Worm (Caenorhabditis elegans) whole organism, young adult: ENCODE results near the gene F49E12.7.

Experiments used
- C17E4.6 ChIP-seq: fragments of 200-800 bp; sonication (Bioruptor generic); IDR thresholded peaks from 2 replicates; pipeline ENCODE4 v1.3.6; 2022; ENCODE audit warnings: missing genetic modification reagents, missing genetic modification characterization, missing compliant biosample characterization
- F33H1.4 ChIP-seq: fragments of 200-800 bp; sonication (Bioruptor generic); IDR thresholded peaks from 2 replicates; pipeline ENCODE4 v1.3.6; 2022; ENCODE audit warnings: missing genetic modification reagents, missing genetic modification characterization, missing compliant biosample characterization
- F49E8.2 ChIP-seq: sonication (generic microtip); optimal IDR thresholded peaks from 3 replicates; lab custom pipeline; 2017; ENCODE audit warnings: missing genetic modification characterization, mild to moderate bottlenecking, missing compliant biosample characterization, antibody characterized with exemption, moderate library complexity; ENCODE audit not compliant: insufficient read depth
- T26A5.8 ChIP-seq: sonication (generic microtip); optimal IDR thresholded peaks from 2 replicates; lab custom pipeline; 2016; ENCODE audit warnings: missing genetic modification characterization, missing compliant biosample characterization
- Y53G8AR.9 ChIP-seq: fragments of 200-800 bp; sonication (Bioruptor generic); conservative IDR thresholded peaks from 2 replicates; pipeline ENCODE4 v1.3.6; 2022; ENCODE audit warnings: missing genetic modification reagents, missing genetic modification characterization, missing compliant biosample characterization
- Y79H2A.3 ChIP-seq: fragments of 200-800 bp; sonication (Bioruptor generic); conservative IDR thresholded peaks from 2 replicates; pipeline ENCODE4 v1.3.6; 2022; ENCODE audit warnings: missing genetic modification reagents, missing genetic modification characterization, missing compliant biosample characterization
- Y95B8A.8 ChIP-seq: fragments of 200-800 bp; sonication (Bioruptor generic); IDR thresholded peaks from 2 replicates; pipeline ENCODE4 v1.3.6; 2022; ENCODE audit warnings: missing genetic modification reagents, missing genetic modification characterization, missing compliant biosample characterization
- aptf-2 ChIP-seq: fragments of 200-800 bp; sonication (Bioruptor generic); conservative IDR thresholded peaks from 2 replicates; pipeline ENCODE4 v1.3.6; 2022; ENCODE audit warnings: missing genetic modification reagents, missing genetic modification characterization, missing compliant biosample characterization
- aptf-3 ChIP-seq: fragments of 200-800 bp; sonication (Bioruptor generic); IDR thresholded peaks from 2 replicates; pipeline ENCODE4 v1.3.6; 2022; ENCODE audit warnings: missing genetic modification characterization, missing compliant biosample characterization
- atf-7 ChIP-seq: sonication (generic microtip); optimal IDR thresholded peaks from 2 replicates; lab custom pipeline; 2017; ENCODE audit warnings: mild to moderate bottlenecking, missing genetic modification characterization, missing compliant biosample characterization
- attf-3 ChIP-seq: fragments of 200-800 bp; sonication (Bioruptor generic); conservative IDR thresholded peaks from 2 replicates; pipeline ENCODE4 v1.3.6; 2022; ENCODE audit warnings: missing genetic modification reagents, missing genetic modification characterization, missing compliant biosample characterization
- attf-5 ChIP-seq: fragments of 200-800 bp; sonication (Bioruptor generic); optimal IDR thresholded peaks from 2 replicates; lab custom pipeline; 2018; ENCODE audit warnings: mild to moderate bottlenecking, missing genetic modification characterization, missing compliant biosample characterization
- ceh-79 ChIP-seq: sonication (generic microtip); optimal IDR thresholded peaks from 2 replicates; lab custom pipeline; 2017; ENCODE audit warnings: mild to moderate bottlenecking, missing genetic modification characterization, missing compliant biosample characterization
- ets-4 ChIP-seq: fragments of 200-800 bp; sonication (Bioruptor generic); optimal IDR thresholded peaks from 2 replicates; lab custom pipeline; 2018; ENCODE audit warnings: mild to moderate bottlenecking, missing genetic modification characterization, missing compliant biosample characterization
- gei-17 ChIP-seq: fragments of 200-800 bp; sonication (Bioruptor generic); optimal IDR thresholded peaks from 2 replicates; lab custom pipeline; 2018; ENCODE audit warnings: mild to moderate bottlenecking, missing genetic modification characterization, missing compliant biosample characterization
- hlh-12 ChIP-seq: sonication (generic microtip); optimal IDR thresholded peaks from 2 replicates; lab custom pipeline; 2016; ENCODE audit warnings: missing genetic modification characterization, missing compliant biosample characterization
- lin-26 ChIP-seq: fragments of 200-800 bp; sonication (Bioruptor generic); IDR thresholded peaks from 2 replicates; pipeline ENCODE4 v1.3.6; 2022; ENCODE audit warnings: missing genetic modification reagents, missing genetic modification characterization, missing compliant biosample characterization
- lin-54 ChIP-seq: fragments of 200-800 bp; sonication (Bioruptor generic); optimal IDR thresholded peaks from 2 replicates; lab custom pipeline; 2018; ENCODE audit warnings: mild to moderate bottlenecking, missing genetic modification characterization, missing compliant biosample characterization
- lir-1 ChIP-seq: fragments of 200-800 bp; sonication (Bioruptor generic); conservative IDR thresholded peaks from 2 replicates; pipeline ENCODE4 v1.3.6; 2022; ENCODE audit warnings: missing genetic modification reagents, missing genetic modification characterization, missing compliant biosample characterization
- lsl-1 ChIP-seq: fragments of 200-800 bp; sonication (Bioruptor generic); optimal IDR thresholded peaks from 2 replicates; lab custom pipeline; 2018; ENCODE audit warnings: mild to moderate bottlenecking, missing genetic modification characterization, moderate library complexity, missing compliant biosample characterization
- madf-8 ChIP-seq: fragments of 200-800 bp; sonication (Bioruptor generic); conservative IDR thresholded peaks from 2 replicates; pipeline ENCODE4 v1.3.6; 2022; ENCODE audit warnings: missing genetic modification reagents, missing genetic modification characterization, missing compliant biosample characterization
- mes-4 ChIP-seq: sonication (generic microtip); optimal IDR thresholded peaks from 2 replicates; lab custom pipeline; 2016; ENCODE audit warnings: missing genotype, missing genetic modification characterization, missing compliant biosample characterization
- nfyb-1 ChIP-seq: fragments of 200-800 bp; sonication (Bioruptor generic); IDR thresholded peaks from 2 replicates; pipeline ENCODE4 v1.3.6; 2022; ENCODE audit warnings: missing genetic modification reagents, missing genetic modification characterization, missing compliant biosample characterization
- nhr-80 ChIP-seq: sonication (generic microtip); optimal IDR thresholded peaks from 2 replicates; lab custom pipeline; 2016; ENCODE audit warnings: missing genetic modification characterization, missing compliant biosample characterization
- pha-4 ChIP-seq: fragments of 150-350 bp; sonication (generic microtip); optimal IDR thresholded peaks from 2 replicates; lab custom pipeline; 2014; ENCODE audit warnings: missing biosample characterization, missing genetic modification reagents, missing genetic modification characterization
- repo-1 ChIP-seq: sonication (generic microtip); optimal IDR thresholded peaks from 2 replicates; lab custom pipeline; 2017; ENCODE audit warnings: mild to moderate bottlenecking, missing genetic modification characterization, missing compliant biosample characterization
- sdz-38 ChIP-seq: sonication (generic microtip); optimal IDR thresholded peaks from 2 replicates; lab custom pipeline; 2016; ENCODE audit warnings: missing genotype, missing genetic modification characterization, missing compliant biosample characterization
- tbx-9 ChIP-seq: sonication (generic microtip); optimal IDR thresholded peaks from 2 replicates; lab custom pipeline; 2016; ENCODE audit warnings: borderline replicate concordance, missing genetic modification characterization, inconsistent platforms, missing compliant biosample characterization
- unc-62 ChIP-seq: fragments of 150-350 bp; optimal IDR thresholded peaks from 2 replicates; lab custom pipeline; 2014; ENCODE audit warnings: missing biosample characterization, missing genetic modification reagents, missing genetic modification characterization
- zim-3 ChIP-seq: sonication (generic microtip); optimal IDR thresholded peaks from 2 replicates; lab custom pipeline; 2017; ENCODE audit warnings: mild to moderate bottlenecking, missing genetic modification characterization, moderate library complexity, missing compliant biosample characterization
- ztf-18 ChIP-seq: sonication (generic microtip); optimal IDR thresholded peaks from 2 replicates; lab custom pipeline; 2016; ENCODE audit warnings: missing genotype, mild to moderate bottlenecking, missing genetic modification characterization, missing compliant biosample characterization
- ztf-22 ChIP-seq: fragments of 200-800 bp; sonication (Bioruptor generic); optimal IDR thresholded peaks from 2 replicates; lab custom pipeline; 2018; ENCODE audit warnings: mild to moderate bottlenecking, missing genetic modification characterization, moderate library complexity, missing compliant biosample characterization

F49E12.7 gene

ce11 chrII:8382880-8383279 lies 13.1 kb downstream of the F49E12.7 start:
- TF ChIP-seq tbx-9 (tag; lab: Kevin White, UChicago) = no peak
- peak; percentile 78 for TF ChIP-seq atf-7 (tag; lab: Kevin White, UChicago)
- no peak for TF ChIP-seq gei-17 (GFP tag; lab: Kevin White, UChicago)
- TF ChIP-seq nhr-80 (tag; lab: Kevin White, UChicago) = peak; percentile 89
- TF ChIP-seq unc-62 = peak; percentile 57
- TF ChIP-seq ztf-22 (GFP tag; lab: Kevin White, UChicago) = peak; percentile 34
- peak; percentile 83 for TF ChIP-seq pha-4 (tag; lab: Kevin White, UChicago)
- TF ChIP-seq, all 124 proteins: peak for 5

DNA sequence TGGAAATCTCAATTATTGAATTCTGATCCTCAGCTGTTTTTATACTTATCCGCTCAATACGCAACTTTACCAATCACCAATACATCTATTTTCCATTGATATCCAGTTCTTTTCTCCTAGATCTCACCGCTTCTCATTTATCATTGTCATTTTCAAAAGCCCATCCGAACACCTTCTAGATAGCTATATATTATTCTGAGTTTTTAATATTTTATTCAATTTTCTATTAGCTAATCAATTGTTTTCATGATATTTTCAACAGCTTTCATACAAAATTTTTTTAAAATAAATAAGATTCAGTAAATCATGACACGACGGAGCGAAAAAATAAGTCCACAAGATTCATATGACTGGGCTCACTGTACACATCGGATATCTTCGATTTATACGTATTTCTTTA lies 14.7 kb downstream of the F49E12.7 start, which contains the start of gene F49E12.12:
Gene F49E12.12 (plus strand): TSS at position 301 of the 400 bp plus-strand sequence.
- TF ChIP-seq ceh-79 = no peak
- no peak for TF ChIP-seq Y95B8A.8
- TF ChIP-seq lsl-1 (GFP tag; lab: Kevin White, UChicago) = no peak
- TF ChIP-seq nfyb-1 (GFP tag; lab: Robert Waterston, UW) = no peak
- TF ChIP-seq lin-26 (GFP tag; lab: Robert Waterston, UW) = no peak
- no peak for TF ChIP-seq T26A5.8 (tag; lab: Kevin White, UChicago)
- no peak for TF ChIP-seq repo-1 (tag; lab: Kevin White, UChicago)
- TF ChIP-seq attf-3 (GFP tag; lab: Robert Waterston, UW) = no peak
- no peak for TF ChIP-seq F33H1.4 (GFP tag; lab: Robert Waterston, UW)
- TF ChIP-seq Y79H2A.3 (GFP tag; lab: Robert Waterston, UW) = no peak
- no peak for TF ChIP-seq hlh-12
- TF ChIP-seq aptf-2 (GFP tag; lab: Robert Waterston, UW) = no peak

- TF ChIP-seq F49E8.2 (tag; lab: Kevin White, UChicago) (no peak), sdz-38 (no peak), gei-17 (GFP tag; lab: Kevin White, UChicago) (no peak)
Observed at ce11 chrII:8380188-8380587, 15.8 kb downstream of the F49E12.7 start.

DNA sequence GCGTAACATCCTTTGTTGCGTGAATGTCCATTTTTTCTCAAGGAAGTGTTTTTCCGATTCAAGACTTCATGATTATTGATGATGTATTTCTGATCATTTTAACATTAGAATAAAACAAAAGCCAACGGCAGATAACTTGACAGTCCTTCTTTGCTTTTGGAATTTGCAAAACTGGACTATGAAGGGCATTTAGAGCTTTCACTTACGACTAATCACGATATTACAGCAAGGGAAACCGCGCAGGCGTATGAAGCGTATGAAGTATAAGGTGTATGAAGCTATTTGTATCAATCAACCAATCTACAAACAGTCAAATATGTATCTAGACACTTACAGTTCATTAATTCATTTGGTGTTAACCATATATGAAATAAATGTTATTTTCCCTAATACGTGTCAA lies 18.2 kb downstream of the F49E12.7 start:
- TF ChIP-seq attf-5 (GFP tag; lab: Kevin White, UChicago) (no peak), aptf-3 (no peak), nfyb-1 (GFP tag; lab: Robert Waterston, UW) (no peak), ztf-18 (tag; lab: Kevin White, UChicago) (no peak), zim-3 (no peak)

DNA sequence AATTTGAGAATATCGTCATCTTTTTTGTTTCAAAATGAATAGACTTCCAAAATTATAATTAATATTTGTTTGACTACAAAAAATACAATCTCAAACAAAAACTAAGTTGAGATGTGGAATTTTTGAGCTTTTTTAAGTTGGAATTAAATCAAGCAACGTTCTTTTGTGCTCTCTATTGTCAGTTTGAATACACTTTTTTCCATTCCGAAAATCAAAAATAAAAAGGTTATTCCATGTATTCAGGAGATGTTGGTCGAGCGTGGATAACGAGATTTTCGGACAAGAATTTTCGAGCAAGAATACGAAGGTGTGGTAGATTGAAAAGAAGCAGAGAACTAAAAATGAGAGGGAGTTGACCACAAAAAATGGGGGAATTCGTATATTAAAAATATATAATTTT lies 25.7 kb downstream of the F49E12.7 start:
- TF ChIP-seq lin-26 (GFP tag; lab: Robert Waterston, UW) (no peak), F33H1.4 (GFP tag; lab: Robert Waterston, UW) (no peak), mes-4 (no peak), Y53G8AR.9 (GFP tag; lab: Robert Waterston, UW) (no peak), ets-4 (GFP tag; lab: Kevin White, UChicago) (no peak), T26A5.8 (tag; lab: Kevin White, UChicago) (no peak), lin-54 (no peak), lir-1 (no peak), C17E4.6 (GFP tag; lab: Robert Waterston, UW) (no peak), madf-8 (GFP tag; lab: Robert Waterston, UW) (no peak)
